Worm (Caenorhabditis elegans) whole organism, late embryonic: ENCODE measurements around the gene K02F3.2.

Source experiments
- C08G9.2 ChIP-seq: sonication (generic microtip); optimal IDR thresholded peaks from 2 replicates; lab custom pipeline; 2016; ENCODE audit warnings: mild to moderate bottlenecking, missing genetic modification characterization, moderate library complexity, missing compliant biosample characterization
- C38D4.7 ChIP-seq: fragments of 200-800 bp; sonication (Bioruptor generic); optimal IDR thresholded peaks from 2 replicates; lab custom pipeline; 2018; ENCODE audit warnings: mild to moderate bottlenecking, missing genetic modification characterization, moderate library complexity, missing compliant biosample characterization
- F13H6.1 ChIP-seq: sonication (generic microtip); optimal IDR thresholded peaks from 2 replicates; lab custom pipeline; 2016; ENCODE audit warnings: missing genetic modification characterization, missing compliant biosample characterization
- K02D7.2 ChIP-seq: sonication (generic microtip); optimal IDR thresholded peaks from 2 replicates; lab custom pipeline; 2017; ENCODE audit warnings: mild to moderate bottlenecking, missing genetic modification characterization, missing compliant biosample characterization
- K09A11.1 ChIP-seq: sonication (generic microtip); optimal IDR thresholded peaks from 2 replicates; lab custom pipeline; 2017; ENCODE audit warnings: antibody characterized with exemption, mild to moderate bottlenecking, missing genetic modification characterization, missing compliant biosample characterization; ENCODE audit not compliant: insufficient read depth
- Y22D7AL.16 ChIP-seq: sonication (generic microtip); optimal IDR thresholded peaks from 2 replicates; lab custom pipeline; 2016; ENCODE audit warnings: missing genetic modification characterization, missing compliant biosample characterization
- ahr-1 ChIP-seq: sonication (generic microtip); optimal IDR thresholded peaks from 2 replicates; lab custom pipeline; 2016; ENCODE audit warnings: missing genetic modification characterization, missing compliant biosample characterization
- ceh-19 ChIP-seq: fragments of 200-800 bp; sonication (Bioruptor generic); optimal IDR thresholded peaks from 2 replicates; lab custom pipeline; 2018; ENCODE audit warnings: mild to moderate bottlenecking, missing genetic modification characterization, missing compliant biosample characterization
- ceh-2 ChIP-seq: sonication (generic microtip); optimal IDR thresholded peaks from 2 replicates; lab custom pipeline; 2016; ENCODE audit warnings: missing genotype, missing genetic modification characterization, missing compliant biosample characterization
- ceh-22 ChIP-seq: sonication (generic microtip); optimal IDR thresholded peaks from 2 replicates; lab custom pipeline; 2017; ENCODE audit warnings: missing biosample characterization, missing genetic modification characterization
- ceh-24 ChIP-seq: sonication (generic microtip); optimal IDR thresholded peaks from 2 replicates; lab custom pipeline; 2016; ENCODE audit warnings: mild to moderate bottlenecking, missing genetic modification characterization, missing compliant biosample characterization
- ceh-30 ChIP-seq: fragments of 150-350 bp; optimal IDR thresholded peaks from 2 replicates; lab custom pipeline; 2014; ENCODE audit warnings: missing biosample characterization, missing genetic modification characterization
- ceh-45 ChIP-seq: fragments of 200-800 bp; sonication (Bioruptor generic); IDR thresholded peaks from 2 replicates; pipeline ENCODE4 v1.3.6; 2022; ENCODE audit warnings: missing genetic modification reagents, missing genetic modification characterization, missing compliant biosample characterization
- ceh-48 ChIP-seq: sonication (generic microtip); optimal IDR thresholded peaks from 2 replicates; lab custom pipeline; 2016; ENCODE audit warnings: missing genetic modification characterization, inconsistent platforms, missing compliant biosample characterization
- che-1 ChIP-seq: sonication (generic microtip); optimal IDR thresholded peaks from 2 replicates; lab custom pipeline; 2016; ENCODE audit warnings: mild to moderate bottlenecking, missing genetic modification characterization, missing compliant biosample characterization
- dve-1 ChIP-seq: sonication (generic microtip); optimal IDR thresholded peaks from 2 replicates; lab custom pipeline; 2017; ENCODE audit warnings: antibody characterized with exemption, mild to moderate bottlenecking, missing genetic modification characterization, missing compliant biosample characterization
- ets-4 ChIP-seq: sonication (generic microtip); optimal IDR thresholded peaks from 2 replicates; lab custom pipeline; 2016; ENCODE audit warnings: missing genetic modification characterization, missing compliant biosample characterization
- hlh-13 ChIP-seq: fragments of 200-800 bp; sonication (Bioruptor generic); optimal IDR thresholded peaks from 2 replicates; lab custom pipeline; 2018; ENCODE audit warnings: mild to moderate bottlenecking, missing genetic modification characterization, missing compliant biosample characterization
- hlh-15 ChIP-seq: sonication (generic microtip); optimal IDR thresholded peaks from 2 replicates; lab custom pipeline; 2016; ENCODE audit warnings: missing genetic modification characterization, missing compliant biosample characterization
- hlh-8 ChIP-seq: sonication (generic microtip); optimal IDR thresholded peaks from 2 replicates; lab custom pipeline; 2016; ENCODE audit warnings: missing genotype, missing genetic modification characterization, missing compliant biosample characterization
- lim-6 ChIP-seq: sonication (generic microtip); optimal IDR thresholded peaks from 2 replicates; lab custom pipeline; 2016; ENCODE audit warnings: missing genetic modification characterization, missing compliant biosample characterization
- mec-3 ChIP-seq: sonication (generic microtip); optimal IDR thresholded peaks from 2 replicates; lab custom pipeline; 2016; ENCODE audit warnings: borderline replicate concordance, missing genetic modification characterization, missing compliant biosample characterization
- nfya-1 ChIP-seq: sonication (generic microtip); optimal IDR thresholded peaks from 2 replicates; lab custom pipeline; 2017; ENCODE audit warnings: missing genetic modification characterization, mild to moderate bottlenecking, missing compliant biosample characterization, antibody characterized with exemption, moderate library complexity
- nhr-11 ChIP-seq: fragments of 150-350 bp; optimal IDR thresholded peaks from 2 replicates; lab custom pipeline; 2014; ENCODE audit warnings: missing biosample characterization, missing genetic modification characterization
- nhr-232 ChIP-seq: sonication (generic microtip); optimal IDR thresholded peaks from 2 replicates; lab custom pipeline; 2016; ENCODE audit warnings: missing genetic modification characterization, missing compliant biosample characterization
- npax-4 ChIP-seq: sonication (generic microtip); optimal IDR thresholded peaks from 2 replicates; lab custom pipeline; 2016; ENCODE audit warnings: missing genetic modification characterization, missing compliant biosample characterization
- pha-4 ChIP-seq: fragments of 150-350 bp; optimal IDR thresholded peaks from 2 replicates; lab custom pipeline; 2018; ENCODE audit warnings: missing biosample characterization, missing genetic modification reagents, missing genetic modification characterization
- sdc-2 ChIP-seq: sonication (generic microtip); optimal IDR thresholded peaks from 2 replicates; lab custom pipeline; 2016; ENCODE audit warnings: missing genotype, missing genetic modification characterization, missing compliant biosample characterization
- unc-3 ChIP-seq, 2 experiments: fragments of 200-800 bp in 1 of 2; sonication (Bioruptor generic) in 1 of 2; sonication (generic microtip) in 1 of 2; conservative IDR thresholded peaks in 1 of 2; optimal IDR thresholded peaks in 1 of 2; 2 replicates each; pipeline versions ENCODE4 v1.3.6 to Lab custom; 2016 to 2022; ENCODE audit warnings: missing compliant biosample characterization in 2 of 2, missing genetic modification characterization in 2 of 2, missing genetic modification reagents in 1 of 2
- unc-42 ChIP-seq: sonication (generic microtip); optimal IDR thresholded peaks from 2 replicates; lab custom pipeline; 2016; ENCODE audit warnings: missing genotype, missing genetic modification characterization, missing compliant biosample characterization
- zip-5 ChIP-seq: sonication (generic microtip); optimal IDR thresholded peaks from 2 replicates; lab custom pipeline; 2016; ENCODE audit warnings: missing genetic modification characterization, missing compliant biosample characterization
- ztf-16 ChIP-seq: sonication (generic microtip); optimal IDR thresholded peaks from 2 replicates; lab custom pipeline; 2017; ENCODE audit warnings: missing genetic modification characterization, missing compliant biosample characterization

Gene K02F3.2

ce11 chrIII:891014-891413 lies 45.4 kb downstream of the K02F3.2 start, which contains the start of gene T24C4.10:
Gene T24C4.10 (minus strand): TSS chrIII:891243.
- no peak for TF ChIP-seq che-1 (tag; lab: Kevin White, UChicago)
- TF ChIP-seq sdc-2 (tag; lab: Kevin White, UChicago) = no peak
- no peak for TF ChIP-seq lim-6 (tag; lab: Kevin White, UChicago)
- no peak for TF ChIP-seq ceh-24
- no peak for TF ChIP-seq C08G9.2 (tag; lab: Kevin White, UChicago)
- TF ChIP-seq ceh-48 (tag; lab: Kevin White, UChicago) = no peak

- TF ChIP-seq unc-42 (no peak), Y22D7AL.16 (tag; lab: Kevin White, UChicago) (no peak), ceh-30 (tag; lab: Kevin White, UChicago) (no peak), hlh-13 (GFP tag; lab: Kevin White, UChicago) (no peak), ceh-45 (no peak), ceh-22 (tag; lab: Kevin White, UChicago) (no peak), ceh-19 (GFP tag; lab: Kevin White, UChicago) (no peak), mec-3 (tag; lab: Kevin White, UChicago) (no peak), lim-6 (tag; lab: Kevin White, UChicago) (no peak), che-1 (tag; lab: Kevin White, UChicago) (no peak), zip-5 (tag; lab: Kevin White, UChicago) (no peak)
These were observed 49.9 kb downstream of the K02F3.2 start, which contains the start of the genes ztf-18 and F23H11.2 for ce11 chrIII:895525-895924. Gene ztf-18 (minus strand): TSS chrIII:895712. Gene F23H11.2 (plus strand): TSS chrIII:895747.

ce11 chrIII:896904-897303 lies 51.3 kb downstream of the K02F3.2 start:
- no peak for TF ChIP-seq hlh-15 (tag; lab: Kevin White, UChicago)
- TF ChIP-seq npax-4 (tag; lab: Kevin White, UChicago) = no peak
- no peak for TF ChIP-seq unc-3 (GFP tag; conservative IDR thresholded peaks at IDR 0.05; lab: Robert Waterston, UW)
- TF ChIP-seq unc-3 (tag; optimal IDR thresholded peaks at IDR 0.05; lab: Kevin White, UChicago) = no peak
- TF ChIP-seq nfya-1 (tag; lab: Kevin White, UChicago) = no peak
- TF ChIP-seq K09A11.1 (tag; lab: Kevin White, UChicago) = no peak
- no peak for TF ChIP-seq F13H6.1 (tag; lab: Kevin White, UChicago)
- TF ChIP-seq sdc-2 (tag; lab: Kevin White, UChicago) = no peak
- no peak for TF ChIP-seq mec-3 (tag; lab: Kevin White, UChicago)
- no peak for TF ChIP-seq K02D7.2 (tag; lab: Kevin White, UChicago)

- TF ChIP-seq nhr-11 (tag; lab: Kevin White, UChicago) = no peak
- no peak for TF ChIP-seq C38D4.7 (GFP tag; lab: Kevin White, UChicago)
- TF ChIP-seq nhr-232 (tag; lab: Kevin White, UChicago) = no peak
- no peak for TF ChIP-seq zip-5 (tag; lab: Kevin White, UChicago)
- TF ChIP-seq ets-4 (tag; lab: Kevin White, UChicago) = no peak
- no peak for TF ChIP-seq pha-4 (tag; lab: Kevin White, UChicago)
- no peak for TF ChIP-seq dve-1 (tag; lab: Kevin White, UChicago)
- no peak for TF ChIP-seq ahr-1 (tag; lab: Kevin White, UChicago)
- no peak for TF ChIP-seq ceh-2
- no peak for TF ChIP-seq ztf-16 (tag; lab: Kevin White, UChicago)
- no peak for TF ChIP-seq ceh-45
- no peak for TF ChIP-seq hlh-13 (GFP tag; lab: Kevin White, UChicago)
- no peak for TF ChIP-seq hlh-15 (tag; lab: Kevin White, UChicago)
- TF ChIP-seq ceh-19 (GFP tag; lab: Kevin White, UChicago) = no peak
- TF ChIP-seq K09A11.1 (tag; lab: Kevin White, UChicago) = no peak
- no peak for TF ChIP-seq hlh-8
- TF ChIP-seq ceh-22 (tag; lab: Kevin White, UChicago) = no peak
These were observed 54.5 kb downstream of the K02F3.2 start for ce11 chrIII:900134-900533.
